Fruit fly (Drosophila melanogaster) whole organism, embryonic: ENCODE results near the gene CG33258.

Experiments
- CG11247 ChIP-seq: fragments of 200-800 bp; sonication (Bioruptor generic); IDR thresholded peaks from 2 replicates; pipeline ENCODE4 v1.3.6; 2022; ENCODE audit warnings: missing biosample characterization, missing genetic modification characterization
- CG11723 ChIP-seq: fragments of 200-800 bp; sonication (Bioruptor generic); optimal IDR thresholded peaks from 2 replicates; lab custom pipeline; 2017; ENCODE audit warnings: missing biosample characterization, mild to moderate bottlenecking, missing genetic modification characterization
- CG12769 ChIP-seq: fragments of 200-800 bp; sonication (Bioruptor generic); optimal IDR thresholded peaks from 2 replicates; lab custom pipeline; 2019; ENCODE audit warnings: missing biosample characterization, mild to moderate bottlenecking, missing genetic modification characterization, moderate library complexity
- CG13894 ChIP-seq: fragments of 200-800 bp; sonication (Bioruptor generic); optimal IDR thresholded peaks from 3 replicates; lab custom pipeline; 2018; ENCODE audit warnings: missing biosample characterization, mild to moderate bottlenecking, missing genetic modification characterization, moderate library complexity
- CG17186 ChIP-seq: fragments of 200-800 bp; sonication (Bioruptor generic); optimal IDR thresholded peaks from 3 replicates; lab custom pipeline; 2017; ENCODE audit warnings: missing biosample characterization, missing genetic modification reagents, missing genetic modification characterization
- CG30431 ChIP-seq: fragments of 200-800 bp; sonication (Bioruptor generic); optimal IDR thresholded peaks from 2 replicates; lab custom pipeline; 2017; ENCODE audit warnings: missing biosample characterization, missing genetic modification characterization
- CG32532 ChIP-seq: fragments of 200-800 bp; sonication (Bioruptor generic); IDR thresholded peaks from 2 replicates; pipeline ENCODE4 v1.3.6; 2022; ENCODE audit warnings: missing biosample characterization, missing genetic modification characterization
- CG3726 ChIP-seq: fragments of 200-800 bp; sonication (Bioruptor generic); IDR thresholded peaks from 3 replicates; pipeline ENCODE4, ENCODE4 v1.3.6; 2022; ENCODE audit warnings: missing biosample characterization, missing genetic modification characterization
- CG4730 ChIP-seq: fragments of 200-800 bp; sonication (Bioruptor generic); IDR thresholded peaks from 2 replicates; pipeline ENCODE4 v1.3.6; 2022; ENCODE audit warnings: missing biosample characterization, missing genetic modification characterization
- CG5180 ChIP-seq: fragments of 200-800 bp; sonication (Bioruptor generic); optimal IDR thresholded peaks from 3 replicates; lab custom pipeline; 2017; ENCODE audit warnings: missing biosample characterization, missing genetic modification characterization, mild to moderate bottlenecking, moderate library complexity, missing genetic modification reagents
- CG5245 ChIP-seq: fragments of 200-800 bp; sonication (Bioruptor generic); optimal IDR thresholded peaks from 3 replicates; lab custom pipeline; 2016; ENCODE audit warnings: missing biosample characterization, missing genetic modification characterization
- CG7357 ChIP-seq: fragments of 200-800 bp; sonication (Bioruptor generic); IDR thresholded peaks from 3 replicates; pipeline ENCODE4 v1.3.6; 2022; ENCODE audit warnings: missing biosample characterization, missing genetic modification characterization
- CG8478 ChIP-seq: fragments of >200 bp; optimal IDR thresholded peaks from 2 replicates; lab custom pipeline; 2018
- CTCF ChIP-seq: fragments of 200-800 bp; sonication (Bioruptor generic); optimal IDR thresholded peaks from 2 replicates; lab custom pipeline; 2017; ENCODE audit warnings: missing biosample characterization, mild to moderate bottlenecking, missing genetic modification characterization, moderate library complexity
- D ChIP-seq, 2 experiments: fragments of 200-800 bp in 1 of 2; fragments of >200 bp in 1 of 2; sonication (Bioruptor generic) in 1 of 2; optimal IDR thresholded peaks; 2 replicates in 1 of 2; 3 replicates in 1 of 2; lab custom pipeline; 2017; ENCODE audit warnings: mild to moderate bottlenecking in 1 of 2, missing biosample characterization in 1 of 2, missing genetic modification characterization in 1 of 2, missing genetic modification reagents in 1 of 2
- Deaf1 ChIP-seq: fragments of 200-800 bp; optimal IDR thresholded peaks from 3 replicates; lab custom pipeline; 2019; ENCODE audit warnings: missing biosample characterization, mild to moderate bottlenecking, missing genetic modification characterization, moderate library complexity
- Dek ChIP-seq: fragments of 200-800 bp; sonication (Bioruptor generic); optimal IDR thresholded peaks from 3 replicates; lab custom pipeline; 2019; ENCODE audit warnings: missing biosample characterization, mild to moderate bottlenecking, missing genetic modification characterization, moderate library complexity
- E2f2 ChIP-seq: fragments of 200-800 bp; sonication (Bioruptor generic); IDR thresholded peaks from 2 replicates; pipeline ENCODE4 v1.3.6; 2022; ENCODE audit warnings: missing biosample characterization, missing genetic modification characterization
- Fer2 ChIP-seq: fragments of 200-800 bp; sonication (Bioruptor generic); optimal IDR thresholded peaks from 2 replicates; lab custom pipeline; 2018; ENCODE audit warnings: missing biosample characterization, mild to moderate bottlenecking, missing genetic modification characterization, moderate library complexity
- HHEX ChIP-seq: fragments of 200-800 bp; sonication (Bioruptor generic); optimal IDR thresholded peaks from 3 replicates; lab custom pipeline; 2017; ENCODE audit warnings: missing biosample characterization, mild to moderate bottlenecking, missing genetic modification characterization, missing genetic modification reagents
- HLH4C ChIP-seq: fragments of 200-800 bp; sonication (Bioruptor generic); IDR thresholded peaks from 3 replicates; pipeline ENCODE4 v1.3.6; 2022; ENCODE audit warnings: missing biosample characterization, missing genetic modification characterization; ENCODE audit not compliant: partially characterized antibody
- Hmx ChIP-seq: fragments of 200-800 bp; sonication (Bioruptor generic); optimal IDR thresholded peaks from 2 replicates; lab custom pipeline; 2016; ENCODE audit warnings: missing biosample characterization, missing genetic modification characterization
- Hr51 ChIP-seq, 2 experiments: fragments of 200-800 bp; sonication (Bioruptor generic); optimal IDR thresholded peaks; 2 replicates in 1 of 2; 3 replicates in 1 of 2; lab custom pipeline; 2016 to 2018; ENCODE audit warnings: missing biosample characterization in 2 of 2, missing genetic modification characterization in 2 of 2, mild to moderate bottlenecking in 1 of 2, moderate library complexity in 1 of 2
- Jarid2 ChIP-seq: fragments of 200-800 bp; sonication (Bioruptor generic); optimal IDR thresholded peaks from 3 replicates; lab custom pipeline; 2017; ENCODE audit warnings: mild to moderate bottlenecking, missing biosample characterization, missing genetic modification reagents, missing genetic modification characterization
- Nf-YC ChIP-seq: fragments of 200-800 bp; optimal IDR thresholded peaks from 3 replicates; lab custom pipeline; 2019; ENCODE audit warnings: missing biosample characterization, mild to moderate bottlenecking, missing genetic modification characterization, moderate library complexity
- Tbp ChIP-seq: fragments of >200 bp; optimal IDR thresholded peaks from 2 replicates; lab custom pipeline; 2018; ENCODE audit warnings: missing biosample characterization, missing genetic modification characterization
- Xrp1 ChIP-seq: fragments of 200-800 bp; sonication (Bioruptor generic); IDR thresholded peaks from 2 replicates; pipeline ENCODE4 v1.3.6; 2022; ENCODE audit warnings: missing biosample characterization, missing genetic modification characterization
- ab ChIP-seq: fragments of 200-800 bp; sonication (Bioruptor generic); optimal IDR thresholded peaks from 2 replicates; lab custom pipeline; 2016; ENCODE audit warnings: missing biosample characterization, missing genetic modification characterization
- aop ChIP-seq: fragments of 200-800 bp; sonication (Bioruptor generic); IDR thresholded peaks from 2 replicates; pipeline ENCODE4 v1.3.6; 2022; ENCODE audit warnings: missing biosample characterization, missing genetic modification characterization
- bigmax ChIP-seq: fragments of 200-800 bp; sonication (Bioruptor generic); optimal IDR thresholded peaks from 2 replicates; lab custom pipeline; 2018; ENCODE audit warnings: missing biosample characterization, mild to moderate bottlenecking, missing genetic modification characterization
- br ChIP-seq: fragments of >200 bp; optimal IDR thresholded peaks from 2 replicates; lab custom pipeline; 2017
- crp ChIP-seq, 2 experiments: fragments of 200-800 bp; sonication (Bioruptor generic); optimal IDR thresholded peaks; 2 replicates in 1 of 2; 3 replicates in 1 of 2; lab custom pipeline; 2017; ENCODE audit warnings: missing biosample characterization in 2 of 2, missing genetic modification characterization in 2 of 2, mild to moderate bottlenecking in 1 of 2, moderate library complexity in 1 of 2
- dimm ChIP-seq: fragments of 200-800 bp; sonication (Bioruptor generic); IDR thresholded peaks from 2 replicates; pipeline ENCODE4 v1.3.6; 2022; ENCODE audit warnings: missing biosample characterization, missing genetic modification characterization
- dm ChIP-seq: fragments of 200-800 bp; sonication (Bioruptor generic); optimal IDR thresholded peaks from 3 replicates; lab custom pipeline; 2016; ENCODE audit warnings: missing biosample characterization, missing genetic modification characterization
- emc ChIP-seq: fragments of 200-800 bp; sonication (Bioruptor generic); optimal IDR thresholded peaks from 2 replicates; lab custom pipeline; 2016; ENCODE audit warnings: missing biosample characterization, missing genetic modification characterization
- eyg ChIP-seq: fragments of 200-800 bp; sonication (Bioruptor generic); optimal IDR thresholded peaks from 3 replicates; lab custom pipeline; 2016; ENCODE audit warnings: missing biosample characterization, missing genetic modification characterization
- fru ChIP-seq: fragments of >200 bp; optimal IDR thresholded peaks from 2 replicates; lab custom pipeline; 2017
- ftz-f1 ChIP-seq: fragments of 200-800 bp; sonication (Bioruptor generic); optimal IDR thresholded peaks from 2 replicates; lab custom pipeline; 2016; ENCODE audit warnings: missing biosample characterization, missing genetic modification characterization
- gsb-n ChIP-seq: fragments of 200-800 bp; sonication (Bioruptor generic); optimal IDR thresholded peaks from 3 replicates; lab custom pipeline; 2018; ENCODE audit warnings: missing biosample characterization, mild to moderate bottlenecking, missing genetic modification characterization
- inv ChIP-seq: fragments of 200-800 bp; sonication (Bioruptor generic); IDR thresholded peaks from 2 replicates; pipeline ENCODE4 v1.3.6; 2022; ENCODE audit warnings: missing biosample characterization, missing genetic modification characterization; ENCODE audit not compliant: partially characterized antibody
- odd ChIP-seq: fragments of 200-800 bp; sonication (Bioruptor generic); optimal IDR thresholded peaks from 2 replicates; lab custom pipeline; 2017; ENCODE audit warnings: missing biosample characterization, mild to moderate bottlenecking, missing genetic modification characterization
- prd ChIP-seq, 3 experiments: fragments of >200 bp in 2 of 3; fragments of 200-800 bp in 1 of 3; sonication (Bioruptor generic) in 1 of 3; optimal IDR thresholded peaks in 2 of 3; IDR thresholded peaks in 1 of 3; 2 replicates in 2 of 3; 3 replicates in 1 of 3; pipeline versions ENCODE4 v1.3.6 to Lab custom; 2017 to 2022; ENCODE audit warnings: missing biosample characterization in 1 of 3, missing genetic modification characterization in 1 of 3
- pzg ChIP-seq: fragments of 200-800 bp; sonication (Bioruptor generic); optimal IDR thresholded peaks from 3 replicates; lab custom pipeline; 2018; ENCODE audit warnings: missing biosample characterization, mild to moderate bottlenecking, missing genetic modification characterization, moderate library complexity
- ssp ChIP-seq: fragments of 200-800 bp; sonication (Bioruptor generic); IDR thresholded peaks from 2 replicates; pipeline ENCODE4 v1.3.6; 2022; ENCODE audit warnings: missing biosample characterization, missing genetic modification characterization
- stc ChIP-seq: fragments of 200-800 bp; sonication (Bioruptor generic); IDR thresholded peaks from 2 replicates; pipeline ENCODE4 v1.3.6; 2022; ENCODE audit warnings: missing biosample characterization, missing genetic modification characterization
- stwl ChIP-seq: fragments of 200-800 bp; sonication (Bioruptor generic); optimal IDR thresholded peaks from 3 replicates; lab custom pipeline; 2018; ENCODE audit warnings: missing biosample characterization, mild to moderate bottlenecking, missing genetic modification characterization, moderate library complexity
- tap ChIP-seq: fragments of 200-800 bp; optimal IDR thresholded peaks from 3 replicates; lab custom pipeline; 2019; ENCODE audit warnings: missing biosample characterization, mild to moderate bottlenecking, missing genetic modification characterization, moderate library complexity
- tio ChIP-seq: fragments of 200-800 bp; sonication (Bioruptor generic); optimal IDR thresholded peaks from 2 replicates; lab custom pipeline; 2017; ENCODE audit warnings: missing biosample characterization, missing genetic modification characterization, inconsistent platforms
- tll ChIP-seq, 2 experiments: fragments of 200-800 bp in 1 of 2; fragments of >200 bp in 1 of 2; sonication (Bioruptor generic) in 1 of 2; optimal IDR thresholded peaks; 2 replicates each; lab custom pipeline; 2017 to 2019; ENCODE audit warnings: missing biosample characterization in 2 of 2, missing genetic modification characterization in 2 of 2, mild to moderate bottlenecking in 1 of 2, moderate library complexity in 1 of 2
- trem ChIP-seq: fragments of 200-800 bp; optimal IDR thresholded peaks from 3 replicates; lab custom pipeline; 2019; ENCODE audit warnings: missing biosample characterization, mild to moderate bottlenecking, missing genetic modification characterization, moderate library complexity
- twi ChIP-seq: fragments of 200-800 bp; optimal IDR thresholded peaks from 2 replicates; lab custom pipeline; 2019; ENCODE audit warnings: missing biosample characterization, mild to moderate bottlenecking, missing genetic modification characterization, moderate library complexity

Gene CG33258

dm6 chr3L:16105528-16105927, 23.2 kb downstream of the CG33258 start, which contains the start of the genes IntS9 and CG43295 (continued):
- TF ChIP-seq dimm: 0 out of 2 replicates have a peak, but pooled peaks have one; percentile 19
- TF ChIP-seq CG11723 (GFP tag; lab: Kevin White, UChicago): no peak
- no peak for TF ChIP-seq tll (GFP tag; optimal IDR thresholded peaks at IDR 0.05; lab: Kevin White, UChicago)
- TF ChIP-seq ab (GFP tag; lab: Kevin White, UChicago): peak; percentile 75
- peak; percentile 83 for TF ChIP-seq trem (tag; lab: Kevin White, UChicago)
- no peak for TF ChIP-seq Deaf1 (tag; lab: Kevin White, UChicago)
- no peak for TF ChIP-seq bigmax (GFP tag; lab: Kevin White, UChicago)
- TF ChIP-seq stwl (tag; lab: Kevin White, UChicago): peak; percentile 56
- TF ChIP-seq D (optimal IDR thresholded peaks at IDR 0.05; lab: Kevin White, UChicago): no peak
- peak; percentile 62 for TF ChIP-seq D (GFP tag; optimal IDR thresholded peaks at IDR 0.05; lab: Kevin White, UChicago)
- no peak for TF ChIP-seq CTCF (GFP tag; lab: Kevin White, UChicago)
- no peak for TF ChIP-seq CG5180
- 0 out of 3 replicates have a peak, but pooled peaks have one; percentile 49 for TF ChIP-seq HLH4C (GFP tag; lab: Robert Waterston, UW)
- TF ChIP-seq HHEX (GFP tag; lab: Kevin White, UChicago): peak; percentile 72
- peak; percentile 92 for TF ChIP-seq Xrp1 (GFP tag; lab: Robert Waterston, UW)
- peak; percentile 77 for TF ChIP-seq E2f2 (GFP tag; lab: Robert Waterston, UW)
- no peak for TF ChIP-seq odd (GFP tag; lab: Kevin White, UChicago)
- no peak for TF ChIP-seq fru
- TF ChIP-seq br (lab: Kevin White, UChicago): no peak
- TF ChIP-seq CG5245 (GFP tag; lab: Kevin White, UChicago): peak; percentile 75
- TF ChIP-seq Fer2 (tag; lab: Kevin White, UChicago): no peak
- TF ChIP-seq CG3726 (GFP tag; lab: Robert Waterston, UW): peak; percentile 74
- peak; percentile 79 for TF ChIP-seq CG4730 (GFP tag; lab: Robert Waterston, UW)
- TF ChIP-seq eyg (GFP tag; lab: Kevin White, UChicago): peak; percentile 46
- peak in 1 of 2 experiments; percentile 75 for TF ChIP-seq Hr51 (GFP tag; optimal IDR thresholded peaks at IDR 0.05; lab: Kevin White, UChicago)
- TF ChIP-seq tio (GFP tag; lab: Kevin White, UChicago): peak; percentile 77
- TF ChIP-seq aop (GFP tag; lab: Robert Waterston, UW): no peak
- TF ChIP-seq emc (GFP tag; lab: Kevin White, UChicago): peak; percentile 53
- TF ChIP-seq CG11247 (GFP tag; lab: Robert Waterston, UW): peak; percentile 62
- TF ChIP-seq twi (tag; lab: Kevin White, UChicago): no peak
- peak; percentile 86 for TF ChIP-seq CG32532 (GFP tag; lab: Robert Waterston, UW)
- TF ChIP-seq Nf-YC (tag; lab: Kevin White, UChicago): no peak
- TF ChIP-seq Tbp (GFP tag; lab: Kevin White, UChicago): no peak
- TF ChIP-seq ssp: peak; percentile 55
- TF ChIP-seq tap (tag; lab: Kevin White, UChicago): no peak
- peak; percentile 82 for TF ChIP-seq stc
- no peak for TF ChIP-seq prd (optimal IDR thresholded peaks at IDR 0.05; lab: Kevin White, UChicago)
- peak; percentile 93 for TF ChIP-seq prd (GFP tag; IDR thresholded peaks at IDR 0.05; lab: Robert Waterston, UW)
- TF ChIP-seq ftz-f1 (GFP tag; lab: Kevin White, UChicago): no peak
- no peak for TF ChIP-seq gsb-n (tag; lab: Kevin White, UChicago)
- TF ChIP-seq pzg: peak; percentile 49
- no peak for TF ChIP-seq CG8478 (lab: Kevin White, UChicago)
- TF ChIP-seq CG13894 (tag; lab: Kevin White, UChicago): no peak
- TF ChIP-seq CG12769 (tag; lab: Kevin White, UChicago): no peak
- TF ChIP-seq Hmx (GFP tag; lab: Kevin White, UChicago): peak; percentile 51
- peak in 1 of 2 experiments; percentile 34 for TF ChIP-seq crp (GFP tag; optimal IDR thresholded peaks at IDR 0.05; lab: Kevin White, UChicago)
- TF ChIP-seq CG17186 (GFP tag; lab: Kevin White, UChicago): peak; percentile 54
- peak; percentile 75 for TF ChIP-seq CG30431 (GFP tag; lab: Kevin White, UChicago)
- TF ChIP-seq CG7357: peak; percentile 69; the same call in 2 of the 3 replicates
- TF ChIP-seq dm (GFP tag; lab: Kevin White, UChicago): peak; percentile 74
- TF ChIP-seq Dek: peak; percentile 34
- TF ChIP-seq inv: no peak
- no peak for TF ChIP-seq Jarid2
